Fruit fly (Drosophila melanogaster) Kc167 (cell line): Measurements from ENCODE around the gene CG14650.

Experiments
- Myc ChIP-seq: fragments of >200 bp; optimal IDR thresholded peaks from 2 replicates; lab custom pipeline; 2017; ENCODE audit warnings: missing external identifiers
- Sin3A ChIP-seq: fragments of >200 bp; optimal IDR thresholded peaks from 2 replicates; lab custom pipeline; 2018; ENCODE audit warnings: missing external identifiers
- h ChIP-seq: fragments of >200 bp; optimal IDR thresholded peaks from 3 replicates; lab custom pipeline; 2018; ENCODE audit warnings: missing external identifiers
- insv ChIP-seq: fragments of >200 bp; optimal IDR thresholded peaks from 3 replicates; lab custom pipeline; 2018; ENCODE audit warnings: missing external identifiers
- psq ChIP-seq: fragments of >200 bp; optimal IDR thresholded peaks from 2 replicates; lab custom pipeline; 2017; ENCODE audit warnings: missing external identifiers
- ttk ChIP-seq: sonication (Bioruptor generic); optimal IDR thresholded peaks from 2 replicates; lab custom pipeline; 2017; ENCODE audit warnings: missing external identifiers

DNA sequence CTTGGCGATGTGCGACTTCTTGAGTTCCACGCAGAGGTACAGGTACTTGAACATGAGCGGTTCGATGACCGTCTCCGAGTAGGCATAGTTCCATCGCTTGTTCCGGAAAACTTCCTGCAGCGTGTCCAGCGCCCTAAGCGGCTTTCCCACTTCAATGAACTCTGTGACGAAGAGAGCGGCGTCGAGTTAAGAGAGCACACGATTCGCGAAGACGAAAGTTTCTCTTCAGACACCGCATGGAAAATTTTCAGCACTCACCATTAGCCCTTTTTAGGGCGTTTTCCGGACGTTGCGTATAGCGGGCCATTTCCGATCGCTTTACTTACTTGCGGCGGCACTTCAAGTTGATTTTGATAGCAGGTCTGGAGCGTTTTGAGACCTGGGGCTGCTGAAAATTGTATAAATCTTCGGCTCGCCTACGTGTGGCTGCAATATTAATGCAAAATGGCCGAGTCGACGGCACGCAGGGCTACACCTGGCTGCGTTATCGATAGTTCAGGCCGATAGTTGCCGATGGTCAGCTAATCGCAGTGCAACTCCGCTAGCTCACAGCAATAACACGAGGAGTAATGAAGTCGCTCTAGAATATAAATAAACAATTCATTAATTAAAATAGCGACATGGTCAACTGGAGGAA lies 3.6 kb upstream of the CG14650 start, which contains the start of the genes eIF3a and CG1074:
- TF ChIP-seq psq (no peak), insv (lab: Kevin White, UChicago) (no peak), h (lab: Kevin White, UChicago) (no peak), Myc (lab: Kevin White, UChicago) (no peak), Sin3A (lab: Kevin White, UChicago) (no peak), ttk (lab: Kevin White, UChicago) (no peak)
